Worm (Caenorhabditis elegans) whole organism, L1 larva: ENCODE measurements around the gene C40H5.2.

Source experiments
- C04F5.9 ChIP-seq: sonication (generic microtip); optimal IDR thresholded peaks from 2 replicates; lab custom pipeline; 2016; ENCODE audit warnings: missing genetic modification characterization, missing compliant biosample characterization
- C34B4.2 ChIP-seq: sonication (generic microtip); optimal IDR thresholded peaks from 2 replicates; lab custom pipeline; 2017; ENCODE audit warnings: mild to moderate bottlenecking, missing genetic modification characterization, missing compliant biosample characterization
- Y116A8C.19 ChIP-seq: sonication (generic microtip); optimal IDR thresholded peaks from 2 replicates; lab custom pipeline; 2016; ENCODE audit warnings: missing compliant biosample characterization, missing genetic modification characterization, borderline replicate concordance
- aly-2 ChIP-seq: fragments of 150-350 bp; optimal IDR thresholded peaks from 2 replicates; lab custom pipeline; 2014; ENCODE audit warnings: missing biosample characterization, missing genetic modification characterization
- ama-1 ChIP-seq: fragments of 150-350 bp; optimal IDR thresholded peaks from 2 replicates; lab custom pipeline; 2014
- blmp-1 ChIP-seq: fragments of 150-350 bp; optimal IDR thresholded peaks from 2 replicates; lab custom pipeline; 2014; ENCODE audit warnings: missing biosample characterization, missing genetic modification characterization
- ceh-63 ChIP-seq: fragments of 200-800 bp; sonication (Bioruptor generic); optimal IDR thresholded peaks from 2 replicates; lab custom pipeline; 2018; ENCODE audit warnings: mild to moderate bottlenecking, missing genetic modification characterization, missing compliant biosample characterization
- ces-1 ChIP-seq: fragments of 150-350 bp; optimal IDR thresholded peaks from 2 replicates; lab custom pipeline; 2014; ENCODE audit warnings: missing biosample characterization, missing genetic modification reagents, missing genetic modification characterization
- dpl-1 ChIP-seq, 3 experiments: fragments of 150-350 bp in 2 of 3; sonication (generic microtip) in 1 of 3; optimal IDR thresholded peaks; 2 replicates each; lab custom pipeline; 2014 to 2017; ENCODE audit warnings: missing biosample characterization in 3 of 3, missing genetic modification characterization in 3 of 3, missing genetic modification reagents in 3 of 3
- efl-3 ChIP-seq: fragments of 200-800 bp; sonication (Bioruptor generic); optimal IDR thresholded peaks from 2 replicates; lab custom pipeline; 2018; ENCODE audit warnings: mild to moderate bottlenecking, missing genetic modification characterization, missing compliant biosample characterization
- egl-13 ChIP-seq: sonication (generic microtip); optimal IDR thresholded peaks from 2 replicates; lab custom pipeline; 2016; ENCODE audit warnings: missing genotype, missing genetic modification reagents, missing genetic modification characterization, missing compliant biosample characterization
- egl-27 ChIP-seq, 2 experiments: fragments of 150-350 bp in 1 of 2; sonication (generic microtip); optimal IDR thresholded peaks; 3 replicates each; lab custom pipeline; 2017 to 2018; ENCODE audit warnings: missing biosample characterization in 2 of 2, missing genetic modification characterization in 2 of 2, missing genetic modification reagents in 2 of 2
- elt-2 ChIP-seq: sonication (generic microtip); optimal IDR thresholded peaks from 2 replicates; lab custom pipeline; 2016; ENCODE audit warnings: missing genetic modification characterization, mild to moderate bottlenecking, inconsistent platforms, missing compliant biosample characterization, missing genetic modification reagents
- elt-3 ChIP-seq, 6 experiments: fragments of 150-350 bp in 1 of 6; sonication (generic microtip); optimal IDR thresholded peaks; 2 replicates each; lab custom pipeline; 2017 to 2018; ENCODE audit warnings: missing biosample characterization in 6 of 6, missing genetic modification characterization in 6 of 6, inconsistent platforms in 1 of 6
- fkh-10 ChIP-seq: sonication (generic microtip); optimal IDR thresholded peaks from 2 replicates; lab custom pipeline; 2017; ENCODE audit warnings: missing biosample characterization, missing genetic modification reagents, missing genetic modification characterization
- grh-1 ChIP-seq: fragments of 200-800 bp; sonication (Bioruptor generic); IDR thresholded peaks from 2 replicates; pipeline ENCODE4 v1.3.6; 2022; ENCODE audit warnings: missing genetic modification reagents, missing genetic modification characterization, missing compliant biosample characterization
- hlh-17 ChIP-seq: fragments of 200-800 bp; sonication (Bioruptor generic); optimal IDR thresholded peaks from 2 replicates; lab custom pipeline; 2018; ENCODE audit warnings: missing genetic modification characterization, mild to moderate bottlenecking, missing compliant biosample characterization, moderate library complexity, borderline replicate concordance
- hlh-4 ChIP-seq: sonication (generic microtip); optimal IDR thresholded peaks from 2 replicates; lab custom pipeline; 2016; ENCODE audit warnings: mild to moderate bottlenecking, missing genetic modification characterization, missing compliant biosample characterization
- hpl-2 ChIP-seq: fragments of 150-350 bp; optimal IDR thresholded peaks from 2 replicates; lab custom pipeline; 2014; ENCODE audit warnings: missing biosample characterization, missing genetic modification reagents, missing genetic modification characterization
- isw-1 ChIP-seq: fragments of 200-800 bp; sonication (Bioruptor generic); IDR thresholded peaks from 2 replicates; pipeline ENCODE4 v1.3.6; 2022; ENCODE audit warnings: missing genetic modification characterization, missing compliant biosample characterization
- jun-1 ChIP-seq: fragments of 150-350 bp; optimal IDR thresholded peaks from 2 replicates; lab custom pipeline; 2014; ENCODE audit warnings: missing biosample characterization, missing genetic modification reagents, missing genetic modification characterization
- lin-14 ChIP-seq: fragments of 200-800 bp; sonication (Bioruptor generic); optimal IDR thresholded peaks from 2 replicates; lab custom pipeline; 2018; ENCODE audit warnings: mild to moderate bottlenecking, missing genetic modification characterization, moderate library complexity, missing compliant biosample characterization
- lin-35 ChIP-seq, 2 experiments: fragments of 150-350 bp; optimal IDR thresholded peaks; 2 replicates each; lab custom pipeline; 2014; ENCODE audit warnings: missing biosample characterization in 2 of 2, missing genetic modification characterization in 2 of 2, missing genetic modification reagents in 2 of 2
- lin-39 ChIP-seq: fragments of 150-350 bp; optimal IDR thresholded peaks from 2 replicates; lab custom pipeline; 2014; ENCODE audit warnings: missing biosample characterization, missing genetic modification reagents, missing genetic modification characterization
- lsy-2 ChIP-seq, 2 experiments: fragments of 150-350 bp; optimal IDR thresholded peaks; 2 replicates each; lab custom pipeline; 2014; ENCODE audit warnings: missing biosample characterization in 2 of 2, missing genetic modification characterization in 2 of 2
- mab-9 ChIP-seq: fragments of 200-800 bp; sonication (Bioruptor generic); IDR thresholded peaks from 2 replicates; pipeline ENCODE4 v1.3.6; 2022; ENCODE audit warnings: missing genetic modification reagents, missing genetic modification characterization, missing compliant biosample characterization
- mdl-1 ChIP-seq, 2 experiments: fragments of 150-350 bp; optimal IDR thresholded peaks; 2 replicates each; lab custom pipeline; 2014 to 2017; ENCODE audit warnings: missing biosample characterization in 2 of 2, missing genetic modification characterization in 2 of 2, inconsistent platforms in 1 of 2
- mef-2 ChIP-seq: fragments of 150-350 bp; optimal IDR thresholded peaks from 2 replicates; lab custom pipeline; 2014; ENCODE audit warnings: missing biosample characterization, missing genetic modification characterization
- mep-1 ChIP-seq: fragments of 150-350 bp; optimal IDR thresholded peaks from 2 replicates; lab custom pipeline; 2014; ENCODE audit warnings: missing biosample characterization, missing genetic modification characterization
- nhr-237 ChIP-seq: fragments of 150-350 bp; optimal IDR thresholded peaks from 2 replicates; lab custom pipeline; 2014; ENCODE audit warnings: missing biosample characterization, missing genetic modification characterization
- nhr-47 ChIP-seq: sonication (generic microtip); optimal IDR thresholded peaks from 2 replicates; lab custom pipeline; 2016; ENCODE audit warnings: mild to moderate bottlenecking, missing genetic modification characterization, moderate library complexity, missing compliant biosample characterization
- nhr-84 ChIP-seq: sonication (generic microtip); optimal IDR thresholded peaks from 2 replicates; lab custom pipeline; 2017; ENCODE audit warnings: missing biosample characterization, missing genetic modification characterization
- pag-3 ChIP-seq: sonication (generic microtip); optimal IDR thresholded peaks from 2 replicates; lab custom pipeline; 2017; ENCODE audit warnings: missing genetic modification characterization, mild to moderate bottlenecking, missing compliant biosample characterization, antibody characterized with exemption, borderline replicate concordance; ENCODE audit not compliant: insufficient read depth
- pax-3 ChIP-seq: fragments of 200-800 bp; sonication (Bioruptor generic); optimal IDR thresholded peaks from 2 replicates; lab custom pipeline; 2018; ENCODE audit warnings: mild to moderate bottlenecking, missing genetic modification characterization, moderate library complexity, missing compliant biosample characterization
- pqm-1 ChIP-seq: sonication (generic microtip); optimal IDR thresholded peaks from 3 replicates; lab custom pipeline; 2017; ENCODE audit warnings: missing biosample characterization, missing genetic modification characterization
- snu-23 ChIP-seq: sonication (generic microtip); optimal IDR thresholded peaks from 2 replicates; lab custom pipeline; 2016; ENCODE audit warnings: missing genetic modification characterization, missing compliant biosample characterization
- sox-4 ChIP-seq: sonication (generic microtip); optimal IDR thresholded peaks from 2 replicates; lab custom pipeline; 2016; ENCODE audit warnings: missing genetic modification characterization, missing compliant biosample characterization
- sptf-1 ChIP-seq: fragments of 150-350 bp; optimal IDR thresholded peaks from 2 replicates; lab custom pipeline; 2014; ENCODE audit warnings: missing biosample characterization, missing genetic modification characterization
- tlp-1 ChIP-seq: fragments of 150-350 bp; optimal IDR thresholded peaks from 2 replicates; lab custom pipeline; 2014; ENCODE audit warnings: missing biosample characterization, missing genetic modification characterization
- unc-30 ChIP-seq: sonication (generic microtip); optimal IDR thresholded peaks from 2 replicates; lab custom pipeline; 2017; ENCODE audit warnings: missing biosample characterization, missing genetic modification characterization
- unc-62 ChIP-seq: fragments of 150-350 bp; optimal IDR thresholded peaks from 2 replicates; lab custom pipeline; 2014; ENCODE audit warnings: missing biosample characterization, missing genetic modification reagents, missing genetic modification characterization
- unc-98 ChIP-seq: fragments of 200-800 bp; sonication (Bioruptor generic); IDR thresholded peaks from 2 replicates; pipeline ENCODE4 v1.3.6; 2022; ENCODE audit warnings: missing genetic modification characterization, missing compliant biosample characterization
- xbp-1 ChIP-seq: sonication (generic microtip); optimal IDR thresholded peaks from 2 replicates; lab custom pipeline; 2016; ENCODE audit warnings: missing genetic modification characterization, missing compliant biosample characterization
- zag-1 ChIP-seq: fragments of 150-350 bp; optimal IDR thresholded peaks from 2 replicates; lab custom pipeline; 2014; ENCODE audit warnings: missing biosample characterization, missing genetic modification characterization
- ztf-11 ChIP-seq, 2 experiments: sonication (generic microtip); optimal IDR thresholded peaks; 2 replicates each; lab custom pipeline; 2016 to 2017; ENCODE audit warnings: missing genetic modification characterization in 2 of 2, missing biosample characterization in 1 of 2, missing compliant biosample characterization in 1 of 2

The C40H5.2 gene

ce11 chrX:11732752-11733151 is 13.1 kb upstream of the C40H5.2 start:
- no peak for TF ChIP-seq lin-35 (GFP tag; optimal IDR thresholded peaks at IDR 0.05; lab: Kevin White, UChicago)
- TF ChIP-seq elt-3 (tag; optimal IDR thresholded peaks at IDR 0.05; lab: Kevin White, UChicago), result no peak
- no peak for TF ChIP-seq pax-3 (tag; lab: Kevin White, UChicago)
- no peak for TF ChIP-seq C34B4.2 (tag; lab: Kevin White, UChicago)
- TF ChIP-seq ces-1 (GFP tag; lab: Kevin White, UChicago), result no peak
- no peak for TF ChIP-seq snu-23 (GFP tag; lab: Kevin White, UChicago)
- no peak for TF ChIP-seq egl-27 (tag; optimal IDR thresholded peaks at IDR 0.05; lab: Kevin White, UChicago)

- peak; percentile 1 for TF ChIP-seq elt-2 (tag; lab: Kevin White, UChicago)
- TF ChIP-seq egl-13 (tag; lab: Kevin White, UChicago), result no peak
These were observed 11.8 kb upstream of the C40H5.2 start for ce11 chrX:11734110-11734509.

- no peak for TF ChIP-seq nhr-237 (tag; lab: Kevin White, UChicago)
- TF ChIP-seq hpl-2 (GFP tag; lab: Kevin White, UChicago), result no peak
- no peak for TF ChIP-seq mef-2 (tag; lab: Kevin White, UChicago)
- no peak for TF ChIP-seq nhr-84 (tag; lab: Kevin White, UChicago)
- TF ChIP-seq mab-9 (GFP tag; lab: Robert Waterston, UW), result no peak
- TF ChIP-seq C34B4.2 (tag; lab: Kevin White, UChicago), result no peak
These were observed 8.8 kb upstream of the C40H5.2 start, which contains the start of gene D1053.3 for ce11 chrX:11737053-11737452. D1053.3 (minus strand) TSS chrX:11737153.

- TF ChIP-seq tlp-1 (tag; lab: Kevin White, UChicago) (no peak), sox-4 (tag; lab: Kevin White, UChicago) (no peak), jun-1 (tag; lab: Kevin White, UChicago) (no peak), ceh-63 (GFP tag; lab: Kevin White, UChicago) (no peak), Y116A8C.19 (tag; lab: Kevin White, UChicago) (no peak), elt-2 (tag; lab: Kevin White, UChicago) (peak; percentile 92), fkh-10 (GFP tag; lab: Kevin White, UChicago) (no peak), aly-2 (tag; lab: Kevin White, UChicago) (no peak), C34B4.2 (tag; lab: Kevin White, UChicago) (no peak), blmp-1 (no peak), xbp-1 (tag; lab: Kevin White, UChicago) (no peak), hlh-4 (tag; lab: Kevin White, UChicago) (no peak), unc-30 (tag; lab: Kevin White, UChicago) (no peak), lin-14 (peak; percentile 33), isw-1 (no peak), pqm-1 (tag; lab: Kevin White, UChicago) (peak; percentile 46), nhr-47 (no peak), zag-1 (no peak), hlh-17 (GFP tag; lab: Kevin White, UChicago) (no peak), lsy-2 (tag; optimal IDR thresholded peaks at IDR 0.05; lab: Kevin White, UChicago) (no peak), pax-3 (tag; lab: Kevin White, UChicago) (no peak), nhr-84 (tag; lab: Kevin White, UChicago) (no peak), elt-3 (tag; optimal IDR thresholded peaks at IDR 0.05; lab: Kevin White, UChicago) (no peak), mep-1 (tag; lab: Kevin White, UChicago) (no peak), lin-39 (no peak), dpl-1 (GFP tag; optimal IDR thresholded peaks at IDR 0.05; lab: Kevin White, UChicago) (no peak), ztf-11 (tag; optimal IDR thresholded peaks at IDR 0.05; lab: Kevin White, UChicago) (no peak), efl-3 (GFP tag; lab: Kevin White, UChicago) (no peak), grh-1 (no peak), C04F5.9 (tag; lab: Kevin White, UChicago) (no peak), unc-62 (no peak), mdl-1 (tag; optimal IDR thresholded peaks at IDR 0.05; lab: Kevin White, UChicago) (peak in 1 of 2 experiments; percentile 57), pag-3 (tag; lab: Kevin White, UChicago) (no peak), nhr-237 (tag; lab: Kevin White, UChicago) (no peak), ama-1 (lab: Kevin White, UChicago) (no peak), sptf-1 (no peak), unc-98 (GFP tag; lab: Robert Waterston, UW) (no peak)
These were observed 7.2 kb upstream of the C40H5.2 start, which contains the start of gene nspa-9 for ce11 chrX:11738602-11739100. nspa-9 (plus strand) TSS chrX:11739050.
